Fruit fly (Drosophila melanogaster) whole organism, embryonic: Measurements from ENCODE around the gene Gcna.

Experiments
- Ada2b ChIP-seq: fragments of 200-800 bp; sonication (Bioruptor generic); IDR thresholded peaks from 2 replicates; pipeline ENCODE4 v1.3.6; 2022; ENCODE audit warnings: missing biosample characterization, missing genetic modification characterization
- CG10543 ChIP-seq: fragments of 200-800 bp; sonication (Bioruptor generic); optimal IDR thresholded peaks from 3 replicates; lab custom pipeline; 2017; ENCODE audit warnings: missing biosample characterization, mild to moderate bottlenecking, missing genetic modification characterization, moderate library complexity
- CG11085 ChIP-seq: fragments of 200-800 bp; sonication (Bioruptor generic); IDR thresholded peaks from 2 replicates; pipeline ENCODE4 v1.3.6; 2022; ENCODE audit warnings: missing biosample characterization, missing genetic modification characterization
- CG11398 ChIP-seq: fragments of 200-800 bp; sonication (Bioruptor generic); optimal IDR thresholded peaks from 2 replicates; lab custom pipeline; 2016; ENCODE audit warnings: missing biosample characterization, missing genetic modification characterization
- CG11504 ChIP-seq: fragments of 200-800 bp; sonication (Bioruptor generic); optimal IDR thresholded peaks from 3 replicates; lab custom pipeline; 2019; ENCODE audit warnings: missing biosample characterization, mild to moderate bottlenecking, missing genetic modification characterization, moderate library complexity
- CG14014 ChIP-seq: fragments of 200-800 bp; sonication (Bioruptor generic); IDR thresholded peaks from 2 replicates; pipeline ENCODE4 v1.3.6; 2022; ENCODE audit warnings: missing biosample characterization, missing genetic modification characterization
- CG31441 ChIP-seq: fragments of 200-800 bp; sonication (Bioruptor generic); IDR thresholded peaks from 2 replicates; pipeline ENCODE4 v1.3.6; 2022; ENCODE audit warnings: missing biosample characterization, missing genetic modification characterization
- CG34224 ChIP-seq: fragments of 200-800 bp; sonication (Bioruptor generic); IDR thresholded peaks from 3 replicates; pipeline ENCODE4 v1.3.6; 2022; ENCODE audit warnings: missing biosample characterization, missing genetic modification characterization; ENCODE audit not compliant: partially characterized antibody
- CG4404 ChIP-seq: fragments of 200-800 bp; sonication (Bioruptor generic); IDR thresholded peaks from 2 replicates; pipeline ENCODE4 v1.3.6; 2022; ENCODE audit warnings: missing biosample characterization, missing genetic modification characterization
- CG6791 ChIP-seq: fragments of 200-800 bp; sonication (Bioruptor generic); IDR thresholded peaks from 3 replicates; pipeline ENCODE4 v1.3.6; 2022; ENCODE audit warnings: missing biosample characterization, missing genetic modification characterization; ENCODE audit not compliant: partially characterized antibody
- CG8359 ChIP-seq: fragments of 200-800 bp; sonication (Bioruptor generic); optimal IDR thresholded peaks from 2 replicates; lab custom pipeline; 2017; ENCODE audit warnings: missing biosample characterization, mild to moderate bottlenecking, missing genetic modification characterization, borderline replicate concordance
- CG8478 ChIP-seq: fragments of >200 bp; optimal IDR thresholded peaks from 2 replicates; lab custom pipeline; 2018
- CG8765 ChIP-seq: fragments of 200-800 bp; sonication (Bioruptor generic); IDR thresholded peaks from 2 replicates; pipeline ENCODE4 v1.3.6; 2022; ENCODE audit warnings: missing biosample characterization, missing genetic modification characterization
- CG9876 ChIP-seq: fragments of 200-800 bp; sonication (Bioruptor generic); optimal IDR thresholded peaks from 2 replicates; lab custom pipeline; 2016; ENCODE audit warnings: missing biosample characterization, missing genetic modification characterization
- Deaf1 ChIP-seq: fragments of 200-800 bp; optimal IDR thresholded peaks from 3 replicates; lab custom pipeline; 2019; ENCODE audit warnings: missing biosample characterization, mild to moderate bottlenecking, missing genetic modification characterization, moderate library complexity
- Dek ChIP-seq: fragments of 200-800 bp; sonication (Bioruptor generic); optimal IDR thresholded peaks from 3 replicates; lab custom pipeline; 2019; ENCODE audit warnings: missing biosample characterization, mild to moderate bottlenecking, missing genetic modification characterization, moderate library complexity
- Dip2 ChIP-seq: fragments of 200-800 bp; sonication (Bioruptor generic); IDR thresholded peaks from 2 replicates; pipeline ENCODE4 v1.3.6; 2022; ENCODE audit warnings: missing biosample characterization, missing genetic modification characterization
- E2f2 ChIP-seq: fragments of 200-800 bp; sonication (Bioruptor generic); IDR thresholded peaks from 2 replicates; pipeline ENCODE4 v1.3.6; 2022; ENCODE audit warnings: missing biosample characterization, missing genetic modification characterization
- HLH4C ChIP-seq: fragments of 200-800 bp; sonication (Bioruptor generic); IDR thresholded peaks from 3 replicates; pipeline ENCODE4 v1.3.6; 2022; ENCODE audit warnings: missing biosample characterization, missing genetic modification characterization; ENCODE audit not compliant: partially characterized antibody
- Hmr ChIP-seq: fragments of 200-800 bp; sonication (Bioruptor generic); optimal IDR thresholded peaks from 3 replicates; lab custom pipeline; 2017; ENCODE audit warnings: mild to moderate bottlenecking, missing biosample characterization, missing genetic modification reagents, missing genetic modification characterization
- Hr3 ChIP-seq: fragments of 200-800 bp; sonication (Bioruptor generic); optimal IDR thresholded peaks from 3 replicates; lab custom pipeline; 2016; ENCODE audit warnings: missing biosample characterization, missing genetic modification characterization
- Hr39 ChIP-seq: fragments of >200 bp; optimal IDR thresholded peaks from 2 replicates; lab custom pipeline; 2017
- Lhr ChIP-seq: fragments of 200-800 bp; sonication (Bioruptor generic); optimal IDR thresholded peaks from 3 replicates; lab custom pipeline; 2017; ENCODE audit warnings: mild to moderate bottlenecking, missing biosample characterization, missing genetic modification reagents, missing genetic modification characterization
- MBD-R2 ChIP-seq: fragments of 200-800 bp; sonication (Bioruptor generic); IDR thresholded peaks from 2 replicates; pipeline ENCODE4 v1.3.6; 2022; ENCODE audit warnings: missing biosample characterization, missing genetic modification characterization
- Myb ChIP-seq: fragments of 200-800 bp; sonication (Bioruptor generic); optimal IDR thresholded peaks from 2 replicates; lab custom pipeline; 2016; ENCODE audit warnings: missing biosample characterization, missing genetic modification characterization
- Neu2 ChIP-seq: fragments of 200-800 bp; sonication (Bioruptor generic); optimal IDR thresholded peaks from 3 replicates; lab custom pipeline; 2016; ENCODE audit warnings: missing biosample characterization, missing genetic modification characterization, borderline replicate concordance
- Taf1 ChIP-seq: fragments of 200-800 bp; sonication (Bioruptor generic); IDR thresholded peaks from 2 replicates; pipeline ENCODE4 v1.3.6; 2022; ENCODE audit warnings: missing biosample characterization, missing genetic modification characterization
- YL-1 ChIP-seq: fragments of 200-800 bp; sonication (Bioruptor generic); optimal IDR thresholded peaks from 3 replicates; lab custom pipeline; 2017; ENCODE audit warnings: missing biosample characterization, mild to moderate bottlenecking, missing genetic modification characterization
- amos ChIP-seq: fragments of 200-800 bp; sonication (Bioruptor generic); IDR thresholded peaks from 2 replicates; pipeline ENCODE4 v1.3.6; 2022; ENCODE audit warnings: missing biosample characterization, missing genetic modification characterization; ENCODE audit not compliant: partially characterized antibody
- ash1 ChIP-seq: fragments of 200-800 bp; sonication (Bioruptor generic); optimal IDR thresholded peaks from 2 replicates; lab custom pipeline; 2018; ENCODE audit warnings: missing biosample characterization, mild to moderate bottlenecking, missing genetic modification characterization
- bsh ChIP-seq, 2 experiments: fragments of 200-800 bp; sonication (Bioruptor generic); optimal IDR thresholded peaks; 2 replicates each; lab custom pipeline; 2017 to 2018; ENCODE audit warnings: mild to moderate bottlenecking in 2 of 2, missing biosample characterization in 2 of 2, missing genetic modification characterization in 2 of 2, moderate library complexity in 1 of 2
- btn ChIP-seq: fragments of 200-800 bp; sonication (Bioruptor generic); optimal IDR thresholded peaks from 2 replicates; lab custom pipeline; 2016; ENCODE audit warnings: missing biosample characterization, missing genetic modification characterization
- cad ChIP-seq: fragments of >200 bp; optimal IDR thresholded peaks from 2 replicates; lab custom pipeline; 2017; ENCODE audit warnings: missing biosample characterization, missing genetic modification characterization
- chinmo ChIP-seq: fragments of 200-800 bp; sonication (Bioruptor generic); IDR thresholded peaks from 4 replicates; pipeline ENCODE4 v1.3.6; 2022; ENCODE audit warnings: missing biosample characterization, missing genetic modification characterization; ENCODE audit not compliant: partially characterized antibody
- chn ChIP-seq: fragments of 200-800 bp; sonication (Bioruptor generic); optimal IDR thresholded peaks from 2 replicates; lab custom pipeline; 2016; ENCODE audit warnings: missing biosample characterization, missing genetic modification characterization
- dati ChIP-seq: fragments of 200-800 bp; sonication (Bioruptor generic); IDR thresholded peaks from 2 replicates; pipeline ENCODE4 v1.3.6; 2022; ENCODE audit warnings: missing biosample characterization, missing genetic modification characterization
- esg ChIP-seq: fragments of 200-800 bp; sonication (Bioruptor generic); conservative IDR thresholded peaks from 2 replicates; pipeline ENCODE4 v1.3.6; 2022; ENCODE audit warnings: missing biosample characterization, missing genetic modification characterization
- fu2 ChIP-seq: fragments of 200-800 bp; sonication (Bioruptor generic); optimal IDR thresholded peaks from 2 replicates; lab custom pipeline; 2016; ENCODE audit warnings: missing biosample characterization, missing genetic modification characterization
- gro ChIP-seq: fragments of 200-800 bp; sonication (Bioruptor generic); optimal IDR thresholded peaks from 2 replicates; lab custom pipeline; 2016; ENCODE audit warnings: missing biosample characterization, missing genetic modification characterization
- hbn ChIP-seq: fragments of 200-800 bp; sonication (Bioruptor generic); IDR thresholded peaks from 2 replicates; pipeline ENCODE4 v1.3.6; 2022; ENCODE audit warnings: missing biosample characterization, missing genetic modification characterization; ENCODE audit not compliant: partially characterized antibody
- nom ChIP-seq: fragments of 200-800 bp; sonication (Bioruptor generic); optimal IDR thresholded peaks from 2 replicates; lab custom pipeline; 2017; ENCODE audit warnings: missing biosample characterization, missing genetic modification characterization, mild to moderate bottlenecking, moderate library complexity, missing genetic modification reagents
- pb ChIP-seq: fragments of 200-800 bp; sonication (Bioruptor generic); optimal IDR thresholded peaks from 3 replicates; lab custom pipeline; 2016; ENCODE audit warnings: missing biosample characterization, missing genetic modification characterization
- pho ChIP-seq: fragments of 200-800 bp; sonication (Bioruptor generic); optimal IDR thresholded peaks from 2 replicates; lab custom pipeline; 2016; ENCODE audit warnings: missing biosample characterization, missing genetic modification characterization
- repo ChIP-seq: fragments of 200-800 bp; sonication (Bioruptor generic); optimal IDR thresholded peaks from 2 replicates; lab custom pipeline; 2016; ENCODE audit warnings: missing biosample characterization, missing genetic modification characterization
- scrt ChIP-seq: fragments of 200-800 bp; sonication (Bioruptor generic); optimal IDR thresholded peaks from 2 replicates; lab custom pipeline; 2018; ENCODE audit warnings: missing biosample characterization, mild to moderate bottlenecking, missing genetic modification characterization, moderate library complexity
- sens ChIP-seq: fragments of 200-800 bp; sonication (Bioruptor generic); peaks from one replicate; lab custom pipeline; 2016; ENCODE audit warnings: missing biosample characterization, missing genetic modification characterization
- sob ChIP-seq: fragments of 200-800 bp; sonication (Bioruptor generic); IDR thresholded peaks from 2 replicates; pipeline ENCODE4 v1.3.6; 2022; ENCODE audit warnings: missing biosample characterization, missing genetic modification characterization
- tgo ChIP-seq: fragments of 200-800 bp; sonication (Bioruptor generic); IDR thresholded peaks from 3 replicates; pipeline ENCODE4 v1.3.6; 2022; ENCODE audit warnings: missing biosample characterization, missing genetic modification characterization
- tin ChIP-seq: fragments of 200-800 bp; sonication (Bioruptor generic); optimal IDR thresholded peaks from 3 replicates; lab custom pipeline; 2016; ENCODE audit warnings: missing biosample characterization, missing genetic modification characterization
- tio ChIP-seq: fragments of 200-800 bp; sonication (Bioruptor generic); optimal IDR thresholded peaks from 2 replicates; lab custom pipeline; 2017; ENCODE audit warnings: missing biosample characterization, missing genetic modification characterization, inconsistent platforms

Gcna gene

dm6 chrX:1830396-1831218 is 35.0 kb downstream of the Gcna start (continued):
- TF ChIP-seq Dek (peak; percentile 96), Taf1 (GFP tag; lab: Robert Waterston, UW) (peak; percentile 93), scrt (peak; percentile 91), tio (GFP tag; lab: Kevin White, UChicago) (peak; percentile 95), CG9876 (GFP tag; lab: Kevin White, UChicago) (peak; percentile 79), sens (GFP tag; lab: Kevin White, UChicago) (peak; percentile 98), chn (GFP tag; lab: Kevin White, UChicago) (peak; percentile 93), fu2 (GFP tag; lab: Kevin White, UChicago) (peak; percentile 93), Hr39 (no peak), nom (peak; percentile 93), CG11504 (peak; percentile 96), cad (no peak), YL-1 (GFP tag; lab: Kevin White, UChicago) (peak; percentile 78), MBD-R2 (peak; percentile 95), tgo (GFP tag; lab: Robert Waterston, UW) (peak; percentile 97), dati (GFP tag; lab: Robert Waterston, UW) (peak; percentile 95), Hr3 (peak; percentile 95), HLH4C (peak; percentile 21; the same call in 1 of the 3 replicates), Myb (GFP tag; lab: Kevin White, UChicago) (peak; percentile 85), CG6791 (GFP tag; lab: Robert Waterston, UW) (no peak), ash1 (peak; percentile 64), Deaf1 (tag; lab: Kevin White, UChicago) (peak; percentile 78), pb (GFP tag; lab: Kevin White, UChicago) (peak; percentile 86), hbn (no peak), Hmr (GFP tag; lab: Kevin White, UChicago) (peak; percentile 96), CG11398 (GFP tag; lab: Kevin White, UChicago) (peak; percentile 88), pho (peak; percentile 95), Lhr (GFP tag; lab: Kevin White, UChicago) (peak; percentile 82), bsh (GFP tag; optimal IDR thresholded peaks at IDR 0.05; lab: Kevin White, UChicago) (peak; percentile 93 to 98), sob (GFP tag; lab: Robert Waterston, UW) (peak; percentile 97), CG10543 (peak; percentile 95), CG4404 (GFP tag; lab: Robert Waterston, UW) (peak; percentile 82), gro (GFP tag; lab: Kevin White, UChicago) (peak; percentile 95), CG11085 (peak; percentile 95), CG14014 (peak; percentile 98), tin (peak; percentile 94), E2f2 (GFP tag; lab: Robert Waterston, UW) (peak; percentile 82), esg (peak; percentile 97), Ada2b (GFP tag; lab: Robert Waterston, UW) (peak; percentile 97), CG31441 (GFP tag; lab: Robert Waterston, UW) (peak; percentile 97), repo (GFP tag; lab: Kevin White, UChicago) (peak; percentile 90), CG8359 (peak; percentile 84), Dip2 (peak; percentile 59; the same call in 1 of the 2 replicates), amos (GFP tag; lab: Robert Waterston, UW) (no peak; the same call in 1 of the 2 replicates), btn (peak; percentile 75), CG34224 (GFP tag; lab: Robert Waterston, UW) (no peak), Neu2 (GFP tag; lab: Kevin White, UChicago) (peak; percentile 57), chinmo (GFP tag; lab: Robert Waterston, UW) (no peak), CG8478 (lab: Kevin White, UChicago) (no peak), CG8765 (GFP tag; lab: Robert Waterston, UW) (peak; percentile 87)
